Worm (Caenorhabditis elegans) whole organism, L2 larva: Measurements from ENCODE around the gene F54B3.2.

Source experiments
- C34F6.9 ChIP-seq: fragments of 150-350 bp; optimal IDR thresholded peaks from 2 replicates; lab custom pipeline; 2014; ENCODE audit warnings: missing biosample characterization, missing genetic modification characterization
- F13H6.1 ChIP-seq: sonication (generic microtip); optimal IDR thresholded peaks from 2 replicates; lab custom pipeline; 2016; ENCODE audit warnings: missing genetic modification characterization, missing compliant biosample characterization
- R02D3.7 ChIP-seq: fragments of 150-350 bp; optimal IDR thresholded peaks from 2 replicates; lab custom pipeline; 2014; ENCODE audit warnings: missing biosample characterization, missing genetic modification characterization
- Y55F3AM.14 ChIP-seq: fragments of 200-800 bp; sonication (Bioruptor generic); optimal IDR thresholded peaks from 2 replicates; lab custom pipeline; 2018; ENCODE audit warnings: mild to moderate bottlenecking, missing genetic modification characterization, missing compliant biosample characterization
- ZK546.5 ChIP-seq: sonication (generic microtip); optimal IDR thresholded peaks from 2 replicates; lab custom pipeline; 2017; ENCODE audit warnings: missing biosample characterization, missing genetic modification characterization
- aly-2 ChIP-seq: fragments of 150-350 bp; optimal IDR thresholded peaks from 2 replicates; lab custom pipeline; 2014; ENCODE audit warnings: missing biosample characterization, missing genetic modification characterization
- blmp-1 ChIP-seq: sonication (generic microtip); optimal IDR thresholded peaks from 2 replicates; lab custom pipeline; 2017; ENCODE audit warnings: missing genetic modification characterization, mild to moderate bottlenecking, missing compliant biosample characterization, antibody characterized with exemption, moderate library complexity; ENCODE audit not compliant: insufficient read depth
- ceh-82 ChIP-seq: fragments of 150-350 bp; optimal IDR thresholded peaks from 2 replicates; lab custom pipeline; 2014; ENCODE audit warnings: missing biosample characterization, missing genetic modification characterization
- crh-2 ChIP-seq: sonication (generic microtip); optimal IDR thresholded peaks from 2 replicates; lab custom pipeline; 2017; ENCODE audit warnings: missing biosample characterization, missing genetic modification characterization
- dmd-4 ChIP-seq: sonication (generic microtip); optimal IDR thresholded peaks from 2 replicates; lab custom pipeline; 2017; ENCODE audit warnings: missing biosample characterization, missing genetic modification characterization
- elt-1 ChIP-seq: fragments of 150-350 bp; optimal IDR thresholded peaks from 2 replicates; lab custom pipeline; 2014; ENCODE audit warnings: missing biosample characterization, missing genetic modification characterization
- fos-1 ChIP-seq: fragments of 150-350 bp; optimal IDR thresholded peaks from 2 replicates; lab custom pipeline; 2014; ENCODE audit warnings: missing biosample characterization, missing genetic modification characterization
- lin-13 ChIP-seq: fragments of 150-350 bp; optimal IDR thresholded peaks from 2 replicates; lab custom pipeline; 2014; ENCODE audit warnings: missing biosample characterization, missing genetic modification reagents, missing genetic modification characterization
- lin-39 ChIP-seq: fragments of 150-350 bp; optimal IDR thresholded peaks from 2 replicates; lab custom pipeline; 2014; ENCODE audit warnings: missing biosample characterization, missing genetic modification reagents, missing genetic modification characterization
- lsy-2 ChIP-seq, 2 experiments: fragments of 150-350 bp in 1 of 2; sonication (generic microtip) in 1 of 2; optimal IDR thresholded peaks; 2 replicates each; lab custom pipeline; 2014 to 2017; ENCODE audit warnings: missing biosample characterization in 2 of 2, missing genetic modification characterization in 2 of 2
- mdl-1 ChIP-seq, 2 experiments: fragments of 150-350 bp in 1 of 2; sonication (generic microtip) in 1 of 2; optimal IDR thresholded peaks; 2 replicates each; lab custom pipeline; 2017; ENCODE audit warnings: missing biosample characterization in 2 of 2, missing genetic modification characterization in 2 of 2
- nhr-10 ChIP-seq: sonication (generic microtip); optimal IDR thresholded peaks from 2 replicates; lab custom pipeline; 2017; ENCODE audit warnings: missing biosample characterization, missing genetic modification characterization
- nhr-11 ChIP-seq: fragments of 150-350 bp; optimal IDR thresholded peaks from 2 replicates; lab custom pipeline; 2014; ENCODE audit warnings: missing biosample characterization, missing genetic modification characterization
- nhr-129 ChIP-seq: fragments of 150-350 bp; optimal IDR thresholded peaks from 2 replicates; lab custom pipeline; 2014; ENCODE audit warnings: missing biosample characterization, missing genetic modification characterization
- nhr-21 ChIP-seq: fragments of 150-350 bp; optimal IDR thresholded peaks from 2 replicates; lab custom pipeline; 2014; ENCODE audit warnings: missing biosample characterization, missing genetic modification characterization
- nhr-237 ChIP-seq: fragments of 150-350 bp; optimal IDR thresholded peaks from 2 replicates; lab custom pipeline; 2014; ENCODE audit warnings: missing biosample characterization, missing genetic modification characterization
- nhr-25 ChIP-seq: fragments of 150-350 bp; sonication (generic microtip); optimal IDR thresholded peaks from 3 replicates; lab custom pipeline; 2014; ENCODE audit warnings: missing biosample characterization, missing genetic modification characterization
- nhr-6 ChIP-seq: fragments of 150-350 bp; optimal IDR thresholded peaks from 2 replicates; lab custom pipeline; 2014; ENCODE audit warnings: missing biosample characterization, missing genetic modification characterization
- nhr-77 ChIP-seq: fragments of 150-350 bp; optimal IDR thresholded peaks from 2 replicates; lab custom pipeline; 2014; ENCODE audit warnings: missing biosample characterization, missing genetic modification characterization
- sem-4 ChIP-seq: fragments of 150-350 bp; optimal IDR thresholded peaks from 2 replicates; lab custom pipeline; 2014; ENCODE audit warnings: missing biosample characterization, missing genetic modification reagents, missing genetic modification characterization
- sma-3 ChIP-seq: sonication (generic microtip); optimal IDR thresholded peaks from 2 replicates; lab custom pipeline; 2016; ENCODE audit warnings: missing genetic modification reagents, missing genetic modification characterization, missing compliant biosample characterization
- sma-9 ChIP-seq, 2 experiments: fragments of 150-350 bp in 1 of 2; sonication (generic microtip) in 1 of 2; optimal IDR thresholded peaks; 2 replicates each; lab custom pipeline; 2014 to 2016; ENCODE audit warnings: missing genetic modification characterization in 2 of 2, mild to moderate bottlenecking in 1 of 2, missing biosample characterization in 1 of 2, missing compliant biosample characterization in 1 of 2, missing genetic modification reagents in 1 of 2, moderate library complexity in 1 of 2
- snpc-4 ChIP-seq: fragments of 150-350 bp; optimal IDR thresholded peaks from 2 replicates; lab custom pipeline; 2014; ENCODE audit warnings: missing biosample characterization, missing genetic modification characterization
- unc-39 ChIP-seq: fragments of 150-350 bp; optimal IDR thresholded peaks from 2 replicates; lab custom pipeline; 2014; ENCODE audit warnings: missing biosample characterization, missing genetic modification characterization
- unc-62 ChIP-seq: fragments of 150-350 bp; optimal IDR thresholded peaks from 2 replicates; lab custom pipeline; 2014; ENCODE audit warnings: missing biosample characterization, missing genetic modification reagents, missing genetic modification characterization
- zag-1 ChIP-seq: fragments of 150-350 bp; optimal IDR thresholded peaks from 2 replicates; lab custom pipeline; 2014; ENCODE audit warnings: missing biosample characterization, missing genetic modification characterization
- ztf-1 ChIP-seq: fragments of 200-800 bp; sonication (Bioruptor generic); conservative IDR thresholded peaks from 2 replicates; pipeline ENCODE4 v1.3.6; 2022; ENCODE audit warnings: missing genetic modification characterization, missing compliant biosample characterization
- ztf-11 ChIP-seq: sonication (generic microtip); optimal IDR thresholded peaks from 2 replicates; lab custom pipeline; 2017; ENCODE audit warnings: missing biosample characterization, missing genetic modification characterization
- ztf-4 ChIP-seq: fragments of 150-350 bp; optimal IDR thresholded peaks from 2 replicates; lab custom pipeline; 2014; ENCODE audit warnings: missing biosample characterization, missing genetic modification characterization

Gene F54B3.2

ce11 chrII:10283145-10283544 lies 13.2 kb upstream of the F54B3.2 start:
- no peak for TF ChIP-seq lin-13 (GFP tag; lab: Kevin White, UChicago)
- TF ChIP-seq nhr-6 (tag; lab: Kevin White, UChicago), result no peak
- no peak for TF ChIP-seq blmp-1 (tag; lab: Kevin White, UChicago)
- TF ChIP-seq ceh-82 (tag; lab: Kevin White, UChicago), result no peak
- TF ChIP-seq nhr-77 (tag; lab: Kevin White, UChicago), result no peak
- no peak for TF ChIP-seq crh-2 (tag; lab: Kevin White, UChicago)
- no peak for TF ChIP-seq nhr-237 (tag; lab: Kevin White, UChicago)
- TF ChIP-seq sma-9 (GFP tag; optimal IDR thresholded peaks at IDR 0.05; lab: Kevin White, UChicago), result no peak
- TF ChIP-seq sma-9 (tag; optimal IDR thresholded peaks at IDR 0.05; lab: Kevin White, UChicago), result no peak
- TF ChIP-seq sem-4 (tag; lab: Kevin White, UChicago), result no peak
- TF ChIP-seq F13H6.1, result no peak
- TF ChIP-seq zag-1 (tag; lab: Kevin White, UChicago), result no peak
- no peak for TF ChIP-seq C34F6.9 (tag; lab: Kevin White, UChicago)
- no peak for TF ChIP-seq ztf-1
- TF ChIP-seq Y55F3AM.14 (GFP tag; lab: Kevin White, UChicago), result no peak
- TF ChIP-seq mdl-1 (tag; optimal IDR thresholded peaks at IDR 0.05; lab: Kevin White, UChicago), result no peak
- no peak for TF ChIP-seq aly-2 (tag; lab: Kevin White, UChicago)
- no peak for TF ChIP-seq nhr-11 (tag; lab: Kevin White, UChicago)
- TF ChIP-seq nhr-10, result no peak

DNA sequence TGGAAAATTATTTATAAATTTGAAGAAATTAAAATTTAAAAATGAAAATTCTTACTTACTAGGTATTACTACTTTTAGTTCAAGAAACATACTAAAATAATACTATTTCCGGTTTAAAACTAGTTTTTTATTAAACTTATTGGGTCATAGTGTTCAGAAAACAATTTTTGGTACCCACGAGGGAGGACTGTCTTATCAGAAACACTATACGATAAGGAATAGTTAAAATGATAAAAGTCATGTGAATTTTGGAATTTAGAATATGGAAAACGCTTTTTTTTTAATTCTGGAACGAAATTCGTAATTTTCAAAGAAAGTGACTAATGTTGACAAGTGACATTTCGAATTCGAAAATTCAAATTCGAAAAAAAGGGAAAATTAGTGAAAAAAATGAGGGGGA lies 11.7 kb upstream of the F54B3.2 start:
- no peak for TF ChIP-seq ztf-11
- no peak for TF ChIP-seq lin-39 (tag; lab: Kevin White, UChicago)
- no peak for TF ChIP-seq nhr-25 (tag; lab: Kevin White, UChicago)
- TF ChIP-seq dmd-4 (tag; lab: Kevin White, UChicago), result no peak
- TF ChIP-seq nhr-129 (tag; lab: Kevin White, UChicago), result no peak
- TF ChIP-seq fos-1 (tag; lab: Kevin White, UChicago), result peak; percentile 3
- no peak for TF ChIP-seq nhr-237 (tag; lab: Kevin White, UChicago)
- TF ChIP-seq, all 48 proteins: peak for 1

ce11 chrII:10279561-10279960 lies 9.6 kb upstream of the F54B3.2 start, which contains the start of gene ZK971.1:
TSS of gene ZK971.1 (minus strand) at chrII:10279661.
- TF ChIP-seq F13H6.1 (no peak), R02D3.7 (tag; lab: Kevin White, UChicago) (no peak), unc-39 (tag; lab: Kevin White, UChicago) (no peak), unc-62 (GFP tag; lab: Kevin White, UChicago) (no peak), ceh-82 (tag; lab: Kevin White, UChicago) (no peak), ztf-4 (tag; lab: Kevin White, UChicago) (no peak), fos-1 (tag; lab: Kevin White, UChicago) (no peak), elt-1 (tag; lab: Kevin White, UChicago) (no peak), lsy-2 (tag; optimal IDR thresholded peaks at IDR 0.05; lab: Kevin White, UChicago) (no peak), nhr-11 (tag; lab: Kevin White, UChicago) (no peak), nhr-10 (no peak)

ce11 chrII:10271093-10271492 lies 1.1 kb upstream of the F54B3.2 start, which contains the start of gene F54B3.4:
TSS of gene F54B3.4 (minus strand) at chrII:10271193.
- TF ChIP-seq R02D3.7 (tag; lab: Kevin White, UChicago), result no peak
- no peak for TF ChIP-seq nhr-10
- no peak for TF ChIP-seq ceh-82 (tag; lab: Kevin White, UChicago)
- no peak for TF ChIP-seq ztf-11
- TF ChIP-seq snpc-4 (tag; lab: Kevin White, UChicago), result no peak
- no peak for TF ChIP-seq nhr-11 (tag; lab: Kevin White, UChicago)
- no peak for TF ChIP-seq ZK546.5 (tag; lab: Kevin White, UChicago)
- no peak for TF ChIP-seq nhr-6 (tag; lab: Kevin White, UChicago)
- no peak for TF ChIP-seq unc-39 (tag; lab: Kevin White, UChicago)
- TF ChIP-seq nhr-21, result no peak
- TF ChIP-seq Y55F3AM.14 (GFP tag; lab: Kevin White, UChicago), result no peak
- no peak for TF ChIP-seq nhr-129 (tag; lab: Kevin White, UChicago)
- TF ChIP-seq ztf-1, result no peak
- no peak for TF ChIP-seq sma-3
- no peak for TF ChIP-seq blmp-1 (tag; lab: Kevin White, UChicago)
- no peak for TF ChIP-seq F13H6.1
